Worm (Caenorhabditis elegans) whole organism, dauer: Measurements from ENCODE around the gene cct-4.

Experiments used
- unc-62 ChIP-seq: sonication (generic microtip); optimal IDR thresholded peaks from 2 replicates; lab custom pipeline; 2017; ENCODE audit warnings: missing biosample characterization, missing genetic modification reagents, missing genetic modification characterization

cct-4 gene

ce11 chrII:8276057-8276456 is 7.4 kb upstream of the cct-4 start, which contains the start of the genes gei-14 and slc-25A32:
TSS of gene gei-14 (minus strand) at chrII:8276231.
TSS of gene slc-25A32 (plus strand) at chrII:8276298.
- no peak for TF ChIP-seq unc-62 (GFP tag; lab: Kevin White, UChicago)

DNA sequence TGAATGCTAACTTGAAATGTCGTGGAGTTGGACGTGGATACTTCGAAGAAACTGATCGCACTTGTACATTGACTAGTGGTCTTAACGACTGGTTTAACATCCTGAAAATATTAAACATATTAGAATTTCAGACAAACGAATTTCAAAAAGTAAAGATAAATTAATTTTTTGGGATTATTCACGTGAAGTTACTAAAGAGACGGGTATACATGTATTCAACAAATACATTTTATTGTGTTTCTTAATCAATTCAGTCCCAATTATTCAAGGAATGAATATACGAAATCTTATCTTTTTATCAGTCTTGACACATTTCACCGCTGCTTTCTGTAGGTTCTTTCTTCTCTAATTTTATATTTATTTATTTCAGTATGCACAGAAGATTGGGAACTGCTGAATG is 5.1 kb upstream of the cct-4 start, which contains the start of the genes mrpl-10 and clec-142:
Gene mrpl-10 (minus strand): TSS at position 101 of the 400 bp plus-strand sequence.
Gene clec-142 (plus strand): TSS at position 264 of the 400 bp plus-strand sequence.
- TF ChIP-seq unc-62 (GFP tag; lab: Kevin White, UChicago) = no peak

DNA sequence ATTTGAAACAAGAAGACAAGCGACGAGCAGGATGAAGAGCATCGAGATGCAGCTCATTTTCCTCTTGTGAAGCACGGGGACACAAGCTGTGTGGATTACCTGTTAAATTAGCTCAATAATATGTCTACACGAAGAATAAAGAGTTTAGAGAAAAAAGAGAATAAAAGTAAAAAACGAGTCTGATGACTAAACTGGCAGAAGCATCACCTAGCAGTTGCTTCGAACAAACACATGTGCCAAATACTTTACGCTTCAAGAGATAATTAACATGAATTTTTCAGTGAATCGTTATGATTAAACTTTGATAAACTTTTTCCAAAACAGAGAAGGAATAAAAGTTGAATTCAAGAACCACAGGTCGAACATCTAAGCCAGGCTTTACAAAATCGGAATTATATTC is 11.8 kb downstream of the cct-4 start, which contains the start of gene nlp-55:
Gene nlp-55 (minus strand): TSS at position 101 of the 400 bp plus-strand sequence.
- TF ChIP-seq unc-62 (GFP tag; lab: Kevin White, UChicago) = no peak

ce11 chrII:8308314-8308713 is 24.8 kb downstream of the cct-4 start:
- TF ChIP-seq unc-62 (GFP tag; lab: Kevin White, UChicago) = no peak

ce11 chrII:8311484-8311883 is 28.0 kb downstream of the cct-4 start:
- no peak for TF ChIP-seq unc-62 (GFP tag; lab: Kevin White, UChicago)

- no peak for TF ChIP-seq unc-62 (GFP tag; lab: Kevin White, UChicago)
Observed at ce11 chrII:8312012-8312411, 28.5 kb downstream of the cct-4 start.

ce11 chrII:8314768-8315167 is 31.3 kb downstream of the cct-4 start:
- TF ChIP-seq unc-62 (GFP tag; lab: Kevin White, UChicago) = no peak

DNA sequence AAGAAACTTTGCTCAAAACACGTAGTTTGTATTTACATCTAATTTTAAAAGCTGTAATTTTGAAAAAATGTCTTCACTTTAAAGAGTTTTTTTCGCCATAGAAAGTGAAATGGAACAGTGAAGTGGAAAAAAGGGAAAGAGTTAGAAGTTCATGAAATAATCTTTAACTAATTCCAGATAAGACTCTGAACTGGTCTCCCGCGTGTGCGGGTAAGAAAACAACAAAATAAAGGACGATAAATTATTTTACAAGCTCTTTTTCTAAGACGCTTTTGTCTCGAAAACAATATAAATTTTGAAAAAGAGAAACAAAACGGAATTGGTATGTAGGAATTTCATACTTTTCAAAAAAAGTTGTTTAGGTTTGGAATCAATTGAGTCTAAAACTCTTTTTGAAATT is 33.2 kb downstream of the cct-4 start:
- TF ChIP-seq unc-62 (GFP tag; lab: Kevin White, UChicago) = no peak

- no peak for TF ChIP-seq unc-62 (GFP tag; lab: Kevin White, UChicago)
Observed at ce11 chrII:8321244-8321643, 37.8 kb downstream of the cct-4 start, which contains the start of gene shw-1. TSS of gene shw-1 (minus strand) at chrII:8321471.

DNA sequence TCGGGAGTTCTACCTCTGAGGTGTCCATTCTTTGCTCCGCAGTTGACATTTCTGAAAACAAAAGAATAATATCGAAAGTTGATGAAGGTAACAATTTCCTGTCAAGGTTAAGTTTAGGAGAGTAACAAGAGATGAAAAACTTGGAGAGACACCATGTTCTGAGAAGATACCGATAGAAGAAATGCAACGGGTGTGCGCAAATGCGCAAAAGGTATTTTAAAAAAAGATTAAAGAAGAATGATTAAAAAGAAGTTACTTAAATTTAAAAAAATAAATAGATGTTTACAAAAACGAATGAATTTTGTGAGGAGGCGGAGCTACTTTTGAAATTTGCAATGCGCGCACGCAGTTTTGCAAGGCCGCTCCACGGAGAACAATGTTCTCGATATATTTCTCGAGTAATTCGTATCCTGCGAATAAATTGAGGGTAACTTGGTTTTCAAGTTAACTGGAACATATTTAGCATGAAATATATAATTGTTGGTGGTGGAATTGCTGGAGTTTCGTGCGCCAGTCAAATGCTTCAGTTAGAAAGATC is 41.6 kb downstream of the cct-4 start, which contains the start of the genes ran-3 and C26D10.3:
Gene ran-3 (minus strand): TSS at position 51 of the 538 bp plus-strand sequence.
Gene C26D10.3 (plus strand): TSS at position 385 of the 538 bp plus-strand sequence.
- TF ChIP-seq unc-62 (GFP tag; lab: Kevin White, UChicago) = no peak

ce11 chrII:8326228-8326960 is 42.9 kb downstream of the cct-4 start:
- TF ChIP-seq unc-62 (GFP tag; lab: Kevin White, UChicago) = no peak

ce11 chrII:8327450-8327849 is 44.0 kb downstream of the cct-4 start:
- no peak for TF ChIP-seq unc-62 (GFP tag; lab: Kevin White, UChicago)

DNA sequence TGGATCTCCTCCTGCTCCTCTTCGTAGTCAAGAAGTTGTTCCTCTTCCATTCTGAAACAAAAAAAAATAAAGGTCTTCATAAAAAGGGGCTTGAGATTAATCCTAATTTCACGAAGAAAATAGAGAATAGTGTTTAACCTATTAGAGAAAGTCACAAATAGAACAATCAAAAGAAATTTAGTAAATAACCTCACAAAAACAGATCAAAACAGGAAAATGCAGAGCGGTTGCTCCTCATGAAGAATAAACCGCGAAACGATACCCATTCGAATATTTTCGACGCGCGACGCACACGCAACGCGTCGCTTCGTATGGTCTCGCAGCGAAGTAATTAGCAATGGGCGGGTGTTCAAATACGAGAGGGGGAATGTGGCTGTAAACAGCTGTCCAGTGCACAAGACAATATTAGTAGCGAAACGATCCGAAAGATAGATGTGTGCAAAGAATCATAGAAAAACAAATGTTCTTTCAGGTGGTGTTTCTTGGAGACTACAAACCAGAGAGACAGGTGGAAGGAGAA is 45.4 kb downstream of the cct-4 start, which contains the start of gene hel-1:
Gene hel-1 (minus strand): TSS at position 51 of the 520 bp plus-strand sequence.
- no peak for TF ChIP-seq unc-62 (GFP tag; lab: Kevin White, UChicago)

ce11 chrII:8329462-8329861 is 46.0 kb downstream of the cct-4 start, which contains the start of gene C26D10.4:
TSS of gene C26D10.4 (plus strand) at chrII:8329762.
- no peak for TF ChIP-seq unc-62 (GFP tag; lab: Kevin White, UChicago)

DNA sequence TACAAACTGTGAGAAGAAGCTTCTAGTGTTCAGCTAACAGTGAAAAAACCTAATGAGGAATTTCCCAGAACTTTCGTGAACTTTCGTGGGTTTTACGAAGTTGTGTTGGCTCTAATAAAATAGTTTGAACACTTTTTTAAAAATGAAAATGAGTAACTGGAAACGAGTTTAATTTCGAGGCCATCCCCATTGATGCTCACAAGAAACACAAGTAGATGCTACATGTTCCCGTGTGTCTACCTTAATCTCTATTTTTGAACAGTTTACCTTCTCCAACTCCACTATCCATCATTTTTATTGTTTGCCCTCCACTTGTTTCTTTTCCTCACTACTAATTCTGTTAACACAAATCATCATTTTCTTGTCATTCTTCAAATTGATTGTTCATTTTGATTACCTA is 50.2 kb downstream of the cct-4 start, which contains the start of gene C26D10.7:
Gene C26D10.7 (plus strand): TSS at position 301 of the 400 bp plus-strand sequence.
- TF ChIP-seq unc-62 (GFP tag; lab: Kevin White, UChicago) = no peak
